Worm (Caenorhabditis elegans): ENCODE data around the gene misc-1.

ce11 chrII:263563-263962 is 22.9 kb upstream of the misc-1 start, which contains the start of gene scc-2:
- TF ChIP-seq snpc-4 (tag; optimal IDR thresholded peaks at IDR 0.05): no peak
- TF ChIP-seq alr-1 (tag; optimal IDR thresholded peaks at IDR 0.05; ENCODE audit: borderline replicate concordance): no peak
- TF ChIP-seq nhr-77 (tag; optimal IDR thresholded peaks at IDR 0.05): no peak
- TF ChIP-seq lin-39 (tag; optimal IDR thresholded peaks at IDR 0.05): no peak
- no peak for TF ChIP-seq ama-1 (optimal IDR thresholded peaks at IDR 0.05)
- no peak for TF ChIP-seq efl-1 (optimal IDR thresholded peaks at IDR 0.05)
- no peak for TF ChIP-seq efl-1 (GFP tag; optimal IDR thresholded peaks at IDR 0.05 in 1 of 2)
- TF ChIP-seq sup-37 (GFP tag; optimal IDR thresholded peaks at IDR 0.05): no peak
- no peak for TF ChIP-seq aly-2 (tag; optimal IDR thresholded peaks at IDR 0.05)

Data from whole organism, L1 larva.